Worm (Caenorhabditis elegans): ENCODE measurements around the gene droe-8.

The droe-8 gene

DNA sequence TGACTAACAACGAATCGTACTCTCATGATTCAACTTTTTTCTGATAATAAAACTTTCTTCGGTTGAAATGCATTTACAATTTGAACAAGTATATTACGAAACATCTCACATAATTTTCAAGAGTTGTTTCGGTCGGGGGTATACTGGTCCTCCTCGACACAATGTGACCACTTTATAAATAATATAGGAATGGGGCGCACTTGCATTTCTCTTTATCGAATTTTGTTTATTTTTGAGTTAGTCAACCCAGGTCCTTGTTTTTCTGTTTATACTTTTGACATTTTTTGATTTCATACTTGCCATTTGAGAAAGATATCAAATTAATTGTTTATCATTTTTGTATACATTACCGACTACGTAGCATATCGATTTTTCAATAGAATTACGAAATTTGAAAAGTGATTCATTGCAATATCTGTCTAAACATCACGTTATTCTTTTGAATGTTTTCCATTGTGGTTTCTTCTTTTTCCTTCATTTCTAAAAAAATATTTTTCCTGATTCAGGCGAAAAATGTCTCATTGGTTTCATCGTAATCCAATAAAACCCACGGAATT lies 47.6 kb downstream of the droe-8 start, which contains the start of gene B0507.2:
TSS of gene B0507.2 (plus strand) at position 507 of the 557 bp plus-strand sequence.
- TF ChIP-seq egl-13 (tag; optimal IDR thresholded peaks at IDR 0.05) (no peak), dpl-1 (GFP tag; optimal IDR thresholded peaks at IDR 0.05) (peak in 1 of 3 experiments; percentile 38), sox-4 (tag; optimal IDR thresholded peaks at IDR 0.05) (no peak), zip-4 (GFP tag; optimal IDR thresholded peaks at IDR 0.05) (no peak), lin-39 (tag; optimal IDR thresholded peaks at IDR 0.05) (no peak), egl-27 (tag; optimal IDR thresholded peaks at IDR 0.05) (no peak), C16A3.4 (tag; optimal IDR thresholded peaks at IDR 0.05) (peak; percentile 5), lin-35 (GFP tag; optimal IDR thresholded peaks at IDR 0.05) (peak; percentile 16 to 24), ceh-90 (tag; optimal IDR thresholded peaks at IDR 0.05) (no peak), efl-1 (optimal IDR thresholded peaks at IDR 0.05) (peak in 1 of 2 experiments; percentile 7), efl-1 (GFP tag; optimal IDR thresholded peaks at IDR 0.05 in 1 of 2) (no peak), grh-1 (GFP tag; IDR thresholded peaks at IDR 0.05) (no peak), ztf-11 (tag; optimal IDR thresholded peaks at IDR 0.05) (no peak), ztf-4 (tag; optimal IDR thresholded peaks at IDR 0.05) (no peak), aha-1 (tag; optimal IDR thresholded peaks at IDR 0.05) (no peak), fkh-4 (tag; optimal IDR thresholded peaks at IDR 0.05; ENCODE audit: borderline replicate concordance) (no peak), nhr-20 (tag; optimal IDR thresholded peaks at IDR 0.05) (no peak), ama-1 (optimal IDR thresholded peaks at IDR 0.05) (no peak), nhr-237 (tag; optimal IDR thresholded peaks at IDR 0.05) (no peak), snpc-4 (tag; optimal IDR thresholded peaks at IDR 0.05) (no peak), alr-1 (tag; optimal IDR thresholded peaks at IDR 0.05; ENCODE audit: borderline replicate concordance) (no peak), sup-37 (GFP tag; optimal IDR thresholded peaks at IDR 0.05) (no peak), mep-1 (tag; optimal IDR thresholded peaks at IDR 0.05) (no peak), lin-13 (GFP tag; optimal IDR thresholded peaks at IDR 0.05) (no peak), lin-14 (GFP tag; optimal IDR thresholded peaks at IDR 0.05) (peak; percentile 68), vab-15 (tag; optimal IDR thresholded peaks at IDR 0.05) (no peak), nhr-19 (GFP tag; conservative IDR thresholded peaks at IDR 0.05) (no peak), skn-1 (tag; optimal IDR thresholded peaks at IDR 0.05) (peak; percentile 43), ceh-63 (GFP tag; optimal IDR thresholded peaks at IDR 0.05) (no peak), C04F5.9 (tag; optimal IDR thresholded peaks at IDR 0.05) (no peak), pag-3 (tag; optimal IDR thresholded peaks at IDR 0.05; ENCODE audit: borderline replicate concordance, insufficient read depth) (no peak), aly-2 (tag; optimal IDR thresholded peaks at IDR 0.05) (no peak), F16B12.6 (tag; optimal IDR thresholded peaks at IDR 0.05) (no peak), tbx-2 (tag; optimal IDR thresholded peaks at IDR 0.05) (no peak), efl-3 (GFP tag; optimal IDR thresholded peaks at IDR 0.05) (no peak), fos-1 (tag; optimal IDR thresholded peaks at IDR 0.05) (no peak), pax-3 (tag; optimal IDR thresholded peaks at IDR 0.05) (no peak), nhr-77 (tag; optimal IDR thresholded peaks at IDR 0.05) (no peak), hpl-2 (GFP tag; optimal IDR thresholded peaks at IDR 0.05) (no peak), nhr-28 (tag; optimal IDR thresholded peaks at IDR 0.05) (no peak), irx-1 (tag; optimal IDR thresholded peaks at IDR 0.05) (peak; percentile 49), ceh-82 (tag; optimal IDR thresholded peaks at IDR 0.05) (peak in 1 of 3 experiments; percentile 16), pqm-1 (tag; optimal IDR thresholded peaks at IDR 0.05) (no peak), mab-9 (GFP tag; IDR thresholded peaks at IDR 0.05) (no peak), isw-1 (GFP tag; IDR thresholded peaks at IDR 0.05) (no peak), fkh-10 (GFP tag; optimal IDR thresholded peaks at IDR 0.05) (no peak), unc-30 (tag; optimal IDR thresholded peaks at IDR 0.05) (no peak), unc-130 (tag; optimal IDR thresholded peaks at IDR 0.05) (no peak), elt-3 (tag; optimal IDR thresholded peaks at IDR 0.05) (no peak), ceh-88 (GFP tag; IDR thresholded peaks at IDR 0.05) (no peak), ceh-8 (GFP tag; optimal IDR thresholded peaks at IDR 0.05) (no peak), lin-15B (tag; optimal IDR thresholded peaks at IDR 0.05) (no peak), blmp-1 (tag; optimal IDR thresholded peaks at IDR 0.05) (no peak), xbp-1 (tag; optimal IDR thresholded peaks at IDR 0.05) (no peak)

Data from whole organism, L1 larva.